Worm (Caenorhabditis elegans) whole organism, L3 larva: ENCODE data around the gene nhr-226.

Source experiments
- ZK546.5 ChIP-seq: sonication (generic microtip); optimal IDR thresholded peaks from 2 replicates; lab custom pipeline; 2017; ENCODE audit warnings: missing biosample characterization, missing genetic modification characterization
- ceh-16 ChIP-seq: sonication (generic microtip); optimal IDR thresholded peaks from 2 replicates; lab custom pipeline; 2017; ENCODE audit warnings: missing biosample characterization, missing genetic modification characterization
- ceh-9 ChIP-seq: sonication (generic microtip); optimal IDR thresholded peaks from 2 replicates; lab custom pipeline; 2018; ENCODE audit warnings: missing biosample characterization, missing genetic modification characterization
- fos-1 ChIP-seq: fragments of 150-350 bp; optimal IDR thresholded peaks from 2 replicates; lab custom pipeline; 2014; ENCODE audit warnings: missing biosample characterization, missing genetic modification characterization
- jun-1 ChIP-seq: fragments of 150-350 bp; optimal IDR thresholded peaks from 2 replicates; lab custom pipeline; 2014; ENCODE audit warnings: missing biosample characterization, missing genetic modification reagents, missing genetic modification characterization
- lin-39 ChIP-seq: fragments of 150-350 bp; optimal IDR thresholded peaks from 2 replicates; lab custom pipeline; 2018; ENCODE audit warnings: missing biosample characterization, missing genetic modification reagents, missing genetic modification characterization
- nhr-11 ChIP-seq: fragments of 150-350 bp; optimal IDR thresholded peaks from 2 replicates; lab custom pipeline; 2014; ENCODE audit warnings: missing biosample characterization, missing genetic modification characterization
- nhr-43 ChIP-seq: sonication (generic microtip); optimal IDR thresholded peaks from 2 replicates; lab custom pipeline; 2016; ENCODE audit warnings: mild to moderate bottlenecking, missing genetic modification characterization, missing compliant biosample characterization; ENCODE audit not compliant: poor library complexity, severe bottlenecking
- nhr-76 ChIP-seq: fragments of 150-350 bp; sonication (generic microtip); optimal IDR thresholded peaks from 5 replicates; lab custom pipeline; 2014; ENCODE audit warnings: missing biosample characterization, missing genetic modification characterization
- snpc-4 ChIP-seq: fragments of 150-350 bp; optimal IDR thresholded peaks from 2 replicates; lab custom pipeline; 2014; ENCODE audit warnings: missing biosample characterization, missing genetic modification characterization
- tbx-2 ChIP-seq: sonication (generic microtip); optimal IDR thresholded peaks from 2 replicates; lab custom pipeline; 2016; ENCODE audit warnings: mild to moderate bottlenecking, missing genetic modification characterization, missing compliant biosample characterization
- unc-39 ChIP-seq: sonication (generic microtip); optimal IDR thresholded peaks from 4 replicates; lab custom pipeline; 2017; ENCODE audit warnings: missing biosample characterization, missing genetic modification characterization
- ztf-11 ChIP-seq: fragments of 150-350 bp; optimal IDR thresholded peaks from 2 replicates; lab custom pipeline; 2014; ENCODE audit warnings: missing biosample characterization, missing genetic modification characterization
- ztf-4 ChIP-seq: fragments of 150-350 bp; optimal IDR thresholded peaks from 2 replicates; lab custom pipeline; 2014; ENCODE audit warnings: missing biosample characterization, missing genetic modification characterization

DNA sequence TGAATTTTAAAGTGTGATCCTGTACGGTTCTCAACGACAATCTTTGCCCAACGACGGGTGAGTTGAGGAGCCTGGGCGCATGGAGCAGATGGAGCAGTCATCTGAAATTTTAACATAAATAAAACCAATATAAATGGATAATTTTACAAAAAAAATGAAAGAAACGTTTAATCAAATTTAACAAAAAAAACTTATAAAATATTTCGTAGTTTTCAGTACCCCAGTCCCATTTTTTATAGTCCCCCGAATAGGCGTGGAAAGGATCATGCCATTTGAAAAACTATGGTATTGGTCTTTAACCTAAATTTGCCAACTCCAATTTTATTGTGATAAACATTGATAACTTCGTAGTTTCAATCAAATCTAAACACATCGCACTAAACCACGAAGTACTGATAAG is 30.4 kb downstream of the nhr-226 start, which contains the start of gene pud-3:
- TF ChIP-seq ztf-11 (tag; lab: Kevin White, UChicago) (no peak), jun-1 (no peak), tbx-2 (no peak), snpc-4 (no peak), nhr-11 (no peak), ZK546.5 (no peak), ceh-16 (no peak), nhr-43 (tag; lab: Kevin White, UChicago) (no peak), unc-39 (tag; lab: Kevin White, UChicago) (no peak), lin-39 (tag; lab: Kevin White, UChicago) (no peak), fos-1 (no peak), ceh-9 (tag; lab: Kevin White, UChicago) (no peak), nhr-76 (tag; lab: Kevin White, UChicago) (no peak), ztf-4 (no peak)
